Worm (Caenorhabditis elegans): ENCODE results near the gene M153.5.

- TF ChIP-seq ama-1 (optimal IDR thresholded peaks at IDR 0.05) (no peak), spr-1 (tag; optimal IDR thresholded peaks at IDR 0.05) (no peak), lin-13 (GFP tag; optimal IDR thresholded peaks at IDR 0.05) (no peak), pqm-1 (tag; optimal IDR thresholded peaks at IDR 0.05) (no peak), spr-3 (GFP tag; optimal IDR thresholded peaks at IDR 0.05) (no peak), lin-39 (tag; optimal IDR thresholded peaks at IDR 0.05) (no peak), mep-1 (tag; optimal IDR thresholded peaks at IDR 0.05) (no peak), ceh-28 (tag; optimal IDR thresholded peaks at IDR 0.05) (no peak), nhr-77 (tag; optimal IDR thresholded peaks at IDR 0.05) (no peak), unc-130 (GFP tag; optimal IDR thresholded peaks at IDR 0.05) (no peak), aly-2 (tag; optimal IDR thresholded peaks at IDR 0.05) (no peak), egl-27 (tag; optimal IDR thresholded peaks at IDR 0.05) (no peak)
Measured at ce11 chrX:12114024-12114423, 29.8 kb upstream of the M153.5 start, which contains the start of gene lgc-15.

Measured in whole organism, L4 larva.